Fruit fly (Drosophila melanogaster) whole organism: ENCODE measurements around the gene CG11562.
A peak's percentile ranks its signal among the peaks of the same experiment; 100 is the strongest.

Experiments
- CG8478 ChIP-seq: fragments of >200 bp; optimal IDR thresholded peaks from 2 replicates; lab custom pipeline; 2018; ENCODE audit warnings: inconsistent platforms
- Dll ChIP-seq: fragments of >200 bp; optimal IDR thresholded peaks from 2 replicates; lab custom pipeline; 2017
- pan ChIP-seq: fragments of >200 bp; optimal IDR thresholded peaks from 2 replicates; lab custom pipeline; 2017
- psq ChIP-seq: fragments of >200 bp; optimal IDR thresholded peaks from 2 replicates; lab custom pipeline; 2017

dm6 chr2L:309812-310431, 17.7 kb downstream of the CG11562 start:
- TF ChIP-seq pan (lab: Kevin White, UChicago), result no peak
- TF ChIP-seq CG8478 (lab: Kevin White, UChicago), result no peak
- TF ChIP-seq psq (lab: Kevin White, UChicago), result no peak
- TF ChIP-seq Dll, result peak; percentile 11
